Fruit fly (Drosophila melanogaster) whole organism: Measurements from ENCODE around the gene Eip74EF.

Experiments used
- CG8478 ChIP-seq: fragments of >200 bp; optimal IDR thresholded peaks from 2 replicates; lab custom pipeline; 2018; ENCODE audit warnings: inconsistent platforms
- Dll ChIP-seq: fragments of >200 bp; optimal IDR thresholded peaks from 2 replicates; lab custom pipeline; 2017
- EcR ChIP-seq, 2 experiments: fragments of >200 bp; optimal IDR thresholded peaks; 2 replicates each; lab custom pipeline; 2017; ENCODE audit warnings: missing biosample characterization in 2 of 2, missing genetic modification characterization in 2 of 2, missing genetic modification reagents in 2 of 2
- pan ChIP-seq: fragments of >200 bp; optimal IDR thresholded peaks from 2 replicates; lab custom pipeline; 2017
- psq ChIP-seq: fragments of >200 bp; optimal IDR thresholded peaks from 2 replicates; lab custom pipeline; 2017
- usp ChIP-seq: fragments of >200 bp; optimal IDR thresholded peaks from 2 replicates; lab custom pipeline; 2017; ENCODE audit warnings: missing biosample characterization, missing genetic modification characterization, mixed read lengths

Eip74EF gene

dm6 chr3L:17566335-17567242 is 52.5 kb downstream of the Eip74EF start:
- TF ChIP-seq usp (GFP tag; lab: Kevin White, UChicago) (no peak), Dll (no peak), EcR (GFP tag; optimal IDR thresholded peaks at IDR 0.05; lab: Kevin White, UChicago) (peak in 1 of 2 experiments; percentile 44)

dm6 chr3L:17563536-17564257 is 55.4 kb downstream of the Eip74EF start:
- TF ChIP-seq CG8478 (lab: Kevin White, UChicago): no peak
- TF ChIP-seq psq (lab: Kevin White, UChicago): no peak
- TF ChIP-seq usp (GFP tag; lab: Kevin White, UChicago): no peak
- no peak for TF ChIP-seq pan
- no peak for TF ChIP-seq EcR (GFP tag; optimal IDR thresholded peaks at IDR 0.05; lab: Kevin White, UChicago)
- TF ChIP-seq Dll: peak; percentile 99

dm6 chr3L:17563133-17563532 is 56.0 kb downstream of the Eip74EF start:
- TF ChIP-seq Dll (no peak), EcR (GFP tag; optimal IDR thresholded peaks at IDR 0.05; lab: Kevin White, UChicago) (no peak), pan (no peak)

DNA sequence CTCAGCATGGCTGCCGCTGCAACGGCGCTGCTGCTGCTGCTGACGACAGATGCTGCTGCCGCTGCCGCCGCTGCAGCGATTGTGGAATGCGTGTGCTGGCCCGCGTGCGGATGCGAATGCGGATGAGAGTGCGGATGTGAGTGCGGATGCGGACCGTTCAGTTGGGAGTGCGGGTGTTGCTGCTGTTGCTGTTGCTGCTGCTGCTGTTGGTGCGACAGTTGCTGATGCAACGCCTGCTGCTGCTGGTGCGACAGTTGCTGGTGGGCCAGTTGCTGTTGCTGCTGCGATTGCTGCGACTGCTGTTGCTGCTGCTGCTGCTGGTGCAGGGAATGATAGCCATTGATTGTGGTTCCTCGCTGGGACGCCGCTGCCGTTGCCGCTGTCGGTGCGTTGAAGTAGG is 56.9 kb downstream of the Eip74EF start:
- no peak for TF ChIP-seq usp (GFP tag; lab: Kevin White, UChicago)
- TF ChIP-seq Dll: no peak
- TF ChIP-seq psq (lab: Kevin White, UChicago): no peak
- no peak for TF ChIP-seq EcR (GFP tag; optimal IDR thresholded peaks at IDR 0.05; lab: Kevin White, UChicago)
- TF ChIP-seq CG8478 (lab: Kevin White, UChicago): no peak
- no peak for TF ChIP-seq pan

DNA sequence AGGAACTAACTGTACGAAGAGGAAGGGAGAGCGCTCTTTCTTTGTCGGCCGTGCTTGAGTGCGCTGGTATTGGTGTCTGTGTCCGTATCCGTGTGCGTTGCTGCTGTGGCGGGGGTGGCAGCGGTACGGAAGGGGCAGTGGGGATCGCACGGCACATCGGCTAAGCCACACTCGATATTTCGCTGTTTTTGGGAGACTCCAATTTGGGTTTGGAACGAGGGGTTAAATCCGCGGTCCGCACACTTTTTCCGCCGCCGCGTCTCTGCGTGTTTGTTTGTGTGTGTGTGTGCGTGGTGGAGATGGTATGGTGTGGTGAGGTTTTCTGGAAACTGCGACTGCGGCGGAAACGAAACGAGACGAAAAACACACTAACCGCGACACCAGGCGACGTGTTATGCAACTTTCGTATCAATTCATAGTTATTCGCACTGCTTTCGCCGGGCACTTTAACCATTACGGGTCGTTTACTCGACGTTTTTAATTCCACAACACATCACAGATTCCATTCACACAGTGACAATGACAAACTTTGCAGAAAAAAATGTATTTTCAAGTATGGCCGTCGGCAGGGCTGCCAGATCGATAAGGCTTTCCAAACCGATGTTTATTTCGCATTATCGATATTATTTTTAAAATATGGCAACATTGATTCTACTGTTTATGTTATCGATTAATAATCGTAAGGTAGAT is 61.8 kb downstream of the Eip74EF start, which contains the start of gene CycT:
TSS of gene CycT (minus strand) at position 574 of the 690 bp plus-strand sequence.
- peak; percentile 15 for TF ChIP-seq CG8478 (lab: Kevin White, UChicago)
- TF ChIP-seq Dll: no peak

- no peak for TF ChIP-seq usp (GFP tag; lab: Kevin White, UChicago)
- TF ChIP-seq psq (lab: Kevin White, UChicago): no peak
- TF ChIP-seq CG8478 (lab: Kevin White, UChicago): no peak
- TF ChIP-seq EcR (GFP tag; optimal IDR thresholded peaks at IDR 0.05; lab: Kevin White, UChicago): no peak
- no peak for TF ChIP-seq Dll
- TF ChIP-seq pan: no peak
Observed at dm6 chr3L:17555794-17556193, 63.3 kb downstream of the Eip74EF start.

- no peak for TF ChIP-seq usp (GFP tag; lab: Kevin White, UChicago)
- no peak for TF ChIP-seq Dll
Observed at dm6 chr3L:17549049-17549876, 69.9 kb downstream of the Eip74EF start, which contains the start of the genes Jon74E and CG7542. Gene Jon74E (minus strand): TSS chr3L:17549127. Gene CG7542 (plus strand): TSS chr3L:17549826.

DNA sequence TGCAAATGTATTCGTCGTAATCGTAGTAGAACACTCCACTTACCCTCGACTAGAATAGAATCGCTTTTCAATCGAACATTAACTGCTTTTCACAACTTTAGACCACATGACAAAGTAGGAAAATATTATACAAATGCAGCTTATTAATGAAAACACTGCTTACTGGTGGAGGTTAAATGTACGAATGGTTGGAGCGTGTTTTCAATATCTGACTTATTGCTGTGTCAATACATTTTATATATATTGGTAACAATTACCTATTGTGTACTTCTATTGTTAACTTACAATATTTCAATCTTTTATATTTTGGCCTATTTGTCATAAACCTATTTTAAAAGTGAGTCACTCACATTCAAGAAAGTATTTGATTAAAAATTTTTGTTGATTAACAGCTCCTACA is 79.1 kb downstream of the Eip74EF start:
- TF ChIP-seq psq (lab: Kevin White, UChicago) (no peak), usp (GFP tag; lab: Kevin White, UChicago) (no peak), CG8478 (lab: Kevin White, UChicago) (no peak)

- TF ChIP-seq CG8478 (lab: Kevin White, UChicago) (no peak), usp (GFP tag; lab: Kevin White, UChicago) (no peak), pan (no peak), EcR (GFP tag; optimal IDR thresholded peaks at IDR 0.05; lab: Kevin White, UChicago) (no peak), Dll (no peak), psq (lab: Kevin White, UChicago) (no peak)
Observed at dm6 chr3L:17538907-17539306, 80.2 kb downstream of the Eip74EF start.

dm6 chr3L:17538250-17538649 is 80.9 kb downstream of the Eip74EF start:
- no peak for TF ChIP-seq usp (GFP tag; lab: Kevin White, UChicago)
- no peak for TF ChIP-seq pan
- TF ChIP-seq psq (lab: Kevin White, UChicago): no peak
- no peak for TF ChIP-seq EcR (GFP tag; optimal IDR thresholded peaks at IDR 0.05; lab: Kevin White, UChicago)
- no peak for TF ChIP-seq Dll
- TF ChIP-seq CG8478 (lab: Kevin White, UChicago): no peak

dm6 chr3L:17535768-17536167 is 83.4 kb downstream of the Eip74EF start:
- TF ChIP-seq pan (no peak), usp (GFP tag; lab: Kevin White, UChicago) (no peak), Dll (no peak), CG8478 (lab: Kevin White, UChicago) (no peak), EcR (GFP tag; optimal IDR thresholded peaks at IDR 0.05; lab: Kevin White, UChicago) (no peak), psq (lab: Kevin White, UChicago) (no peak)
